Worm (Caenorhabditis elegans) whole organism, young adult: Measurements from ENCODE around the gene F41C6.7.

Experiments used
- B0035.1 ChIP-seq: sonication (generic microtip); optimal IDR thresholded peaks from 2 replicates; lab custom pipeline; 2016; ENCODE audit warnings: missing genetic modification characterization, mild to moderate bottlenecking, missing compliant biosample characterization, missing genotype, missing genetic modification reagents
- C17E4.6 ChIP-seq: fragments of 200-800 bp; sonication (Bioruptor generic); IDR thresholded peaks from 2 replicates; pipeline ENCODE4 v1.3.6; 2022; ENCODE audit warnings: missing genetic modification reagents, missing genetic modification characterization, missing compliant biosample characterization
- D2030.7 ChIP-seq: fragments of 200-800 bp; sonication (Bioruptor generic); IDR thresholded peaks from 2 replicates; pipeline ENCODE4 v1.3.6; 2022; ENCODE audit warnings: missing genetic modification reagents, missing genetic modification characterization, missing compliant biosample characterization
- F49E8.2 ChIP-seq: sonication (generic microtip); optimal IDR thresholded peaks from 3 replicates; lab custom pipeline; 2017; ENCODE audit warnings: missing genetic modification characterization, mild to moderate bottlenecking, missing compliant biosample characterization, antibody characterized with exemption, moderate library complexity; ENCODE audit not compliant: insufficient read depth
- F52B5.7 ChIP-seq: sonication (generic microtip); optimal IDR thresholded peaks from 2 replicates; lab custom pipeline; 2016; ENCODE audit warnings: mild to moderate bottlenecking, missing genetic modification characterization, missing compliant biosample characterization
- F57A8.1 ChIP-seq: fragments of 200-800 bp; sonication (Bioruptor generic); optimal IDR thresholded peaks from 2 replicates; lab custom pipeline; 2018; ENCODE audit warnings: mild to moderate bottlenecking, missing genetic modification characterization, moderate library complexity, missing compliant biosample characterization
- F57C9.4 ChIP-seq: sonication (generic microtip); optimal IDR thresholded peaks from 2 replicates; lab custom pipeline; 2017; ENCODE audit warnings: mild to moderate bottlenecking, missing genetic modification characterization, missing compliant biosample characterization
- T07F8.4 ChIP-seq: sonication (generic microtip); optimal IDR thresholded peaks from 2 replicates; lab custom pipeline; 2016; ENCODE audit warnings: mild to moderate bottlenecking, missing genetic modification characterization, moderate library complexity, missing compliant biosample characterization
- Y95B8A.8 ChIP-seq: fragments of 200-800 bp; sonication (Bioruptor generic); IDR thresholded peaks from 2 replicates; pipeline ENCODE4 v1.3.6; 2022; ENCODE audit warnings: missing genetic modification reagents, missing genetic modification characterization, missing compliant biosample characterization
- aptf-3 ChIP-seq: fragments of 200-800 bp; sonication (Bioruptor generic); IDR thresholded peaks from 2 replicates; pipeline ENCODE4 v1.3.6; 2022; ENCODE audit warnings: missing genetic modification characterization, missing compliant biosample characterization
- attf-6 ChIP-seq: fragments of 200-800 bp; sonication (Bioruptor generic); IDR thresholded peaks from 2 replicates; pipeline ENCODE4 v1.3.6; 2022; ENCODE audit warnings: missing genetic modification reagents, missing genetic modification characterization, missing compliant biosample characterization
- bed-1 ChIP-seq: fragments of 200-800 bp; sonication (Bioruptor generic); IDR thresholded peaks from 2 replicates; pipeline ENCODE4 v1.3.6; 2022; ENCODE audit warnings: missing genetic modification reagents, missing genetic modification characterization, missing compliant biosample characterization
- ceh-100 ChIP-seq: fragments of 200-800 bp; sonication (Bioruptor generic); IDR thresholded peaks from 2 replicates; pipeline ENCODE4 v1.3.6; 2022; ENCODE audit warnings: missing genetic modification reagents, missing genetic modification characterization, missing compliant biosample characterization
- ceh-27 ChIP-seq: fragments of 200-800 bp; sonication (Bioruptor generic); optimal IDR thresholded peaks from 2 replicates; lab custom pipeline; 2018; ENCODE audit warnings: mild to moderate bottlenecking, missing genetic modification characterization, moderate library complexity, missing compliant biosample characterization
- ceh-58 ChIP-seq: fragments of 200-800 bp; sonication (Bioruptor generic); IDR thresholded peaks from 2 replicates; pipeline ENCODE4 v1.3.6; 2022; ENCODE audit warnings: missing genetic modification characterization, missing compliant biosample characterization
- ceh-91 ChIP-seq: fragments of 200-800 bp; sonication (Bioruptor generic); IDR thresholded peaks from 2 replicates; pipeline ENCODE4 v1.3.6; 2022; ENCODE audit warnings: missing genetic modification reagents, missing genetic modification characterization, missing compliant biosample characterization
- chd-7 ChIP-seq: sonication (generic microtip); optimal IDR thresholded peaks from 2 replicates; lab custom pipeline; 2016; ENCODE audit warnings: mild to moderate bottlenecking, missing genetic modification characterization, moderate library complexity, missing compliant biosample characterization
- dox-1 ChIP-seq: fragments of 200-800 bp; sonication (Bioruptor generic); IDR thresholded peaks from 2 replicates; pipeline ENCODE4 v1.3.6; 2022; ENCODE audit warnings: missing genetic modification reagents, missing genetic modification characterization, missing compliant biosample characterization
- dpff-1 ChIP-seq: sonication (generic microtip); optimal IDR thresholded peaks from 2 replicates; lab custom pipeline; 2017; ENCODE audit warnings: mild to moderate bottlenecking, missing genetic modification characterization, missing compliant biosample characterization
- efl-1 ChIP-seq: fragments of 150-350 bp; optimal IDR thresholded peaks from 2 replicates; lab custom pipeline; 2014; ENCODE audit warnings: missing biosample characterization, missing genetic modification reagents, missing genetic modification characterization
- egrh-3 ChIP-seq: fragments of 200-800 bp; sonication (Bioruptor generic); IDR thresholded peaks from 2 replicates; pipeline ENCODE4 v1.3.6; 2022; ENCODE audit warnings: missing genetic modification reagents, missing genetic modification characterization, missing compliant biosample characterization
- ets-4 ChIP-seq: fragments of 200-800 bp; sonication (Bioruptor generic); optimal IDR thresholded peaks from 2 replicates; lab custom pipeline; 2018; ENCODE audit warnings: mild to moderate bottlenecking, missing genetic modification characterization, missing compliant biosample characterization
- fkh-3 ChIP-seq: sonication (generic microtip); optimal IDR thresholded peaks from 2 replicates; lab custom pipeline; 2016; ENCODE audit warnings: mild to moderate bottlenecking, missing genetic modification characterization, missing compliant biosample characterization
- hlh-12 ChIP-seq: sonication (generic microtip); optimal IDR thresholded peaks from 2 replicates; lab custom pipeline; 2016; ENCODE audit warnings: missing genetic modification characterization, missing compliant biosample characterization
- hrde-1 ChIP-seq: sonication (generic microtip); optimal IDR thresholded peaks from 2 replicates; lab custom pipeline; 2016; ENCODE audit warnings: missing genetic modification characterization, mild to moderate bottlenecking, missing compliant biosample characterization, moderate library complexity, missing genotype, missing genetic modification reagents, borderline replicate concordance
- lag-1 ChIP-seq: fragments of 200-800 bp; sonication (Bioruptor generic); IDR thresholded peaks from 2 replicates; pipeline ENCODE4 v1.3.6; 2022; ENCODE audit warnings: missing genetic modification reagents, missing genetic modification characterization, missing compliant biosample characterization
- lin-40 ChIP-seq: sonication (generic microtip); optimal IDR thresholded peaks from 2 replicates; lab custom pipeline; 2016; ENCODE audit warnings: missing genetic modification characterization, mild to moderate bottlenecking, missing compliant biosample characterization, missing genotype, missing genetic modification reagents
- lin-54 ChIP-seq: fragments of 200-800 bp; sonication (Bioruptor generic); optimal IDR thresholded peaks from 2 replicates; lab custom pipeline; 2018; ENCODE audit warnings: mild to moderate bottlenecking, missing genetic modification characterization, missing compliant biosample characterization
- madf-6 ChIP-seq: fragments of 200-800 bp; sonication (Bioruptor generic); IDR thresholded peaks from 2 replicates; pipeline ENCODE4 v1.3.6; 2022; ENCODE audit warnings: missing genetic modification reagents, missing genetic modification characterization, missing compliant biosample characterization
- madf-8 ChIP-seq: fragments of 200-800 bp; sonication (Bioruptor generic); conservative IDR thresholded peaks from 2 replicates; pipeline ENCODE4 v1.3.6; 2022; ENCODE audit warnings: missing genetic modification reagents, missing genetic modification characterization, missing compliant biosample characterization
- mel-28 ChIP-seq: sonication (generic microtip); optimal IDR thresholded peaks from 2 replicates; lab custom pipeline; 2016; ENCODE audit warnings: borderline replicate concordance, mild to moderate bottlenecking, missing genetic modification characterization, missing compliant biosample characterization
- mes-4 ChIP-seq: sonication (generic microtip); optimal IDR thresholded peaks from 2 replicates; lab custom pipeline; 2016; ENCODE audit warnings: missing genotype, missing genetic modification characterization, missing compliant biosample characterization
- nfya-1 ChIP-seq: sonication (generic microtip); optimal IDR thresholded peaks from 2 replicates; lab custom pipeline; 2017; ENCODE audit warnings: antibody characterized with exemption, missing compliant biosample characterization, missing genetic modification characterization, borderline replicate concordance; ENCODE audit not compliant: insufficient read depth
- nhr-179 ChIP-seq: sonication (generic microtip); optimal IDR thresholded peaks from 2 replicates; lab custom pipeline; 2016; ENCODE audit warnings: mild to moderate bottlenecking, missing genetic modification characterization, missing compliant biosample characterization
- rec-8 ChIP-seq, 2 experiments: sonication (generic microtip); optimal IDR thresholded peaks; 2 replicates each; lab custom pipeline; 2016; ENCODE audit warnings: mild to moderate bottlenecking in 2 of 2, missing genetic modification characterization in 2 of 2, missing genetic modification reagents in 2 of 2, missing genotype in 2 of 2, missing biosample characterization in 1 of 2, missing compliant biosample characterization in 1 of 2, moderate library complexity in 1 of 2
- repo-1 ChIP-seq: sonication (generic microtip); optimal IDR thresholded peaks from 2 replicates; lab custom pipeline; 2017; ENCODE audit warnings: mild to moderate bottlenecking, missing genetic modification characterization, missing compliant biosample characterization
- sdz-38 ChIP-seq: sonication (generic microtip); optimal IDR thresholded peaks from 2 replicates; lab custom pipeline; 2016; ENCODE audit warnings: missing genotype, missing genetic modification characterization, missing compliant biosample characterization
- sea-2 ChIP-seq: fragments of 200-800 bp; sonication (Bioruptor generic); IDR thresholded peaks from 2 replicates; pipeline ENCODE4 v1.3.6; 2022; ENCODE audit warnings: missing genetic modification characterization, missing compliant biosample characterization
- snpc-1.1 ChIP-seq: sonication (generic microtip); optimal IDR thresholded peaks from 2 replicates; lab custom pipeline; 2017; ENCODE audit warnings: missing genetic modification characterization, mild to moderate bottlenecking, missing compliant biosample characterization, antibody characterized with exemption, moderate library complexity, missing genotype, missing genetic modification reagents; ENCODE audit not compliant: insufficient read depth
- snpc-1.3 ChIP-seq: sonication (generic microtip); optimal IDR thresholded peaks from 2 replicates; lab custom pipeline; 2017; ENCODE audit warnings: missing genetic modification characterization, mild to moderate bottlenecking, missing compliant biosample characterization, antibody characterized with exemption, moderate library complexity, missing genotype, missing genetic modification reagents; ENCODE audit not compliant: insufficient read depth
- somi-1 ChIP-seq: fragments of 200-800 bp; sonication (Bioruptor generic); optimal IDR thresholded peaks from 2 replicates; lab custom pipeline; 2018; ENCODE audit warnings: mild to moderate bottlenecking, missing genetic modification characterization, missing compliant biosample characterization
- xnd-1 ChIP-seq: sonication (generic microtip); optimal IDR thresholded peaks from 2 replicates; lab custom pipeline; 2016; ENCODE audit warnings: missing genotype, missing genetic modification reagents, missing genetic modification characterization, missing compliant biosample characterization
- zim-3 ChIP-seq: sonication (generic microtip); optimal IDR thresholded peaks from 2 replicates; lab custom pipeline; 2017; ENCODE audit warnings: mild to moderate bottlenecking, missing genetic modification characterization, moderate library complexity, missing compliant biosample characterization

The F41C6.7 gene

ce11 chrX:6865839-6866238, 19.2 kb downstream of the F41C6.7 start, which contains the start of gene odr-10:
TSS of gene odr-10 (minus strand) at chrX:6865939.
- TF ChIP-seq T07F8.4 (no peak), F52B5.7 (no peak), mes-4 (tag; lab: Kevin White, UChicago) (no peak), dpff-1 (no peak), ceh-91 (GFP tag; lab: Robert Waterston, UW) (no peak), zim-3 (tag; lab: Kevin White, UChicago) (no peak), madf-6 (GFP tag; lab: Robert Waterston, UW) (no peak), ceh-27 (GFP tag; lab: Kevin White, UChicago) (no peak), F49E8.2 (tag; lab: Kevin White, UChicago) (no peak), xnd-1 (no peak), rec-8 (tag; optimal IDR thresholded peaks at IDR 0.05; lab: Kevin White, UChicago) (no peak)

DNA sequence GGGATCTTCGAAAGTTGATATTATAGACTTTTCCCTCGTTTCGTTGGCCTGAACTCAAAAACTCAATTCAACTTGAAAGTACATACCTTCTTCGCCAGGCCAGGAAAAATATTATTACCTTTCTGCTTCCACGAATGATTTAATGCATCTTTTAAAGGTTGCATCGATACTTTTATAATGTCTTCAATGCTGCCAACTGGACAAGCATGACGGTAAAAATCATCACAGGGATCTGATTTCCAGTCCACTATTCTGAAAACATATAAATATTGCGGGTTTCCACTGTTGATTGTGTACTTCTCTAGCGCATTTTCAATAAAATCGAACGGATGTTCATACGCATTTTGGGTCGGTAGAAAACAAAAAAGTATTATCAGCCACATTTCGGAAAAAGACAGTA, 22.0 kb downstream of the F41C6.7 start, which contains the start of gene nep-4:
nep-4 (minus strand) TSS at position 393 of the 400 bp plus-strand sequence.
- no peak for TF ChIP-seq aptf-3
- TF ChIP-seq ceh-100 (GFP tag; lab: Robert Waterston, UW) = no peak
- no peak for TF ChIP-seq lin-40
- TF ChIP-seq nfya-1 (tag; lab: Kevin White, UChicago) = no peak
- TF ChIP-seq efl-1 (GFP tag; lab: Kevin White, UChicago) = no peak
- no peak for TF ChIP-seq hrde-1 (tag; lab: Kevin White, UChicago)
- TF ChIP-seq zim-3 (tag; lab: Kevin White, UChicago) = no peak
- no peak for TF ChIP-seq mel-28 (tag; lab: Kevin White, UChicago)
- no peak for TF ChIP-seq bed-1 (GFP tag; lab: Robert Waterston, UW)
- TF ChIP-seq nhr-179 (tag; lab: Kevin White, UChicago) = no peak
- no peak for TF ChIP-seq Y95B8A.8 (GFP tag; lab: Robert Waterston, UW)
- no peak for TF ChIP-seq chd-7 (tag; lab: Kevin White, UChicago)
- TF ChIP-seq xnd-1 = no peak
- no peak for TF ChIP-seq F57A8.1
- TF ChIP-seq dox-1 (GFP tag; lab: Robert Waterston, UW) = no peak
- TF ChIP-seq hlh-12 (tag; lab: Kevin White, UChicago) = no peak
- TF ChIP-seq lag-1 (GFP tag; lab: Robert Waterston, UW) = no peak
- no peak for TF ChIP-seq snpc-1.3

DNA sequence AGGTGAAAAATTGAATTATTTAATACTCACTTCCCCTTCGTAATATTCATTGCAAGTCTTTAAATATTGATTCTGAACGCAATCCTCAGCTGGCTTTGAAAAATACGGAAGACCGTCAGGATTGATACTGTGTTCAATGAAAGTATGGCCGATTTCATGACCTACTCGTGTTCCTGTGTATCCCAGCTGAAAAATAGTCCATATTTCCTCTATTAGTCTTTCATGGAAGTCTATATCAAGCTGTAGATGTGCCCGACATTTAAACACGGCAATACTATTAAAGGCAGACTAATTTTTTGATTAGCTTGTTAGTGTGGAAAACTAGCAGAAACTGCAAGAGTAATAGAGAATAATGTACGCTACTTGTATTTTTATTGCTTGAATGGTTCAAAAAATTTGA, 23.5 kb downstream of the F41C6.7 start:
- TF ChIP-seq attf-6 (GFP tag; lab: Robert Waterston, UW) (no peak), lin-54 (GFP tag; lab: Kevin White, UChicago) (no peak), egrh-3 (no peak), ets-4 (GFP tag; lab: Kevin White, UChicago) (no peak), sea-2 (GFP tag; lab: Robert Waterston, UW) (no peak), F52B5.7 (no peak), xnd-1 (no peak), sdz-38 (no peak)

- TF ChIP-seq C17E4.6 (no peak), somi-1 (GFP tag; lab: Kevin White, UChicago) (no peak), ceh-58 (GFP tag; lab: Robert Waterston, UW) (no peak), repo-1 (tag; lab: Kevin White, UChicago) (no peak), B0035.1 (tag; lab: Kevin White, UChicago) (no peak), fkh-3 (tag; lab: Kevin White, UChicago) (no peak), hrde-1 (tag; lab: Kevin White, UChicago) (no peak), D2030.7 (GFP tag; lab: Robert Waterston, UW) (no peak), snpc-1.1 (tag; lab: Kevin White, UChicago) (no peak), F57C9.4 (no peak), Y95B8A.8 (GFP tag; lab: Robert Waterston, UW) (no peak), madf-8 (no peak)
These were observed 28.3 kb downstream of the F41C6.7 start for ce11 chrX:6856793-6857192.
